Fruit fly (Drosophila melanogaster): ENCODE results near the gene CG43349.

CG43349 gene

DNA sequence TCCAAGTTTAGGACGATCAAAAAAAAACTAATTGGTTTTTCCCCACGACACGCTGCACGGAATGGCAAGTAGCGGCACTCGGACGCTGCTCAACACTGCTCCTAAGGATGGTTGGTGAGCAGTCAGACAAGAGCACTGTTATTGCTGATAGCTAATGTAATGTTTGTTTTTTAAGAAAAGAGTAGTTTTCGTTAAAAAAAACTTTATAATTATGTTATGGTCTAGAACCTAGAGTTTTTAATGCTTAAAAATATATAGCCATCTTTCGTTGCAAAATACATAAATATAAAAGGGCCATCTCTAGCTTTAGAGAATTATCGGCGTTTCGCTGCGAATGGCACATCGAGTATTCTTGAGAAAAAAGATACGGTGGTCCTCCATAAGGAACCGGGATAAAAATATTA lies 27.3 kb upstream of the CG43349 start, which contains the start of the genes Charon and CG4887 (continued):
- TF ChIP-seq CG4404 (GFP tag; IDR thresholded peaks at IDR 0.05), result peak; percentile 82
- TF ChIP-seq Rfx (GFP tag; IDR thresholded peaks at IDR 0.05), result peak; percentile 91
- peak; percentile 83 for TF ChIP-seq CG1602 (GFP tag; optimal IDR thresholded peaks at IDR 0.05)
- TF ChIP-seq sc (optimal IDR thresholded peaks at IDR 0.05), result no peak
- TF ChIP-seq sc (GFP tag; optimal IDR thresholded peaks at IDR 0.05), result no peak
- TF ChIP-seq CG4730 (GFP tag; IDR thresholded peaks at IDR 0.05), result peak; percentile 64
- peak; percentile 55 for TF ChIP-seq luna (GFP tag; optimal IDR thresholded peaks at IDR 0.05)
- TF ChIP-seq CG6765 (GFP tag; optimal IDR thresholded peaks at IDR 0.05), result peak; percentile 75
- peak; percentile 80 for TF ChIP-seq CG13287 (GFP tag; IDR thresholded peaks at IDR 0.05; ENCODE audit: partially characterized antibody)
- no peak for TF ChIP-seq sr (GFP tag; IDR thresholded peaks at IDR 0.05)
- TF ChIP-seq TFAM (GFP tag; optimal IDR thresholded peaks at IDR 0.05), result peak; percentile 8
- TF ChIP-seq CG7745 (tag; optimal IDR thresholded peaks at IDR 0.05), result no peak
- TF ChIP-seq br (optimal IDR thresholded peaks at IDR 0.05), result no peak
- TF ChIP-seq CG16815 (GFP tag; optimal IDR thresholded peaks at IDR 0.05), result peak; percentile 61
- TF ChIP-seq bab2 (GFP tag; optimal IDR thresholded peaks at IDR 0.05), result peak; percentile 89
- TF ChIP-seq dan (GFP tag; IDR thresholded peaks at IDR 0.05), result no peak
- TF ChIP-seq CG8089 (GFP tag; optimal IDR thresholded peaks at IDR 0.05), result peak; percentile 79
- no peak for TF ChIP-seq yki (optimal IDR thresholded peaks at IDR 0.05)
- peak; percentile 66 for TF ChIP-seq rib (GFP tag; IDR thresholded peaks at IDR 0.05)
- TF ChIP-seq CG12155 (GFP tag; optimal IDR thresholded peaks at IDR 0.05), result peak; percentile 86
- TF ChIP-seq CG13775 (GFP tag; optimal IDR thresholded peaks at IDR 0.05), result peak; percentile 88
- peak; percentile 98 for TF ChIP-seq Ets65A (GFP tag)
- TF ChIP-seq Opbp (GFP tag; IDR thresholded peaks at IDR 0.05; ENCODE audit: partially characterized antibody), result 0 out of 3 replicates have a peak, but pooled peaks have one; percentile 51
- TF ChIP-seq CG12942 (GFP tag; optimal IDR thresholded peaks at IDR 0.05), result peak; percentile 71
- peak; percentile 71 for TF ChIP-seq CG9876 (GFP tag; optimal IDR thresholded peaks at IDR 0.05)
- TF ChIP-seq CG14441 (GFP tag; IDR thresholded peaks at IDR 0.05), result peak; percentile 78
- TF ChIP-seq CG12236 (GFP tag; optimal IDR thresholded peaks at IDR 0.05), result peak; percentile 40
- TF ChIP-seq Dp (GFP tag; optimal IDR thresholded peaks at IDR 0.05), result peak; percentile 33
- peak; percentile 65; the same call in 1 of the 2 replicates for TF ChIP-seq Taf1 (GFP tag; IDR thresholded peaks at IDR 0.05)
- TF ChIP-seq dmrt11E (tag; optimal IDR thresholded peaks at IDR 0.05), result peak; percentile 70
- TF ChIP-seq unpg (GFP tag; optimal IDR thresholded peaks at IDR 0.05), result no peak
- peak; percentile 37 for TF ChIP-seq Hand (GFP tag; optimal IDR thresholded peaks at IDR 0.05)
- no peak for TF ChIP-seq CTCF (GFP tag; optimal IDR thresholded peaks at IDR 0.05)
- TF ChIP-seq wor (GFP tag; IDR thresholded peaks at IDR 0.05), result peak; percentile 57; the same call in 1 of the 2 replicates
- peak; percentile 57 for TF ChIP-seq CG31388 (GFP tag; optimal IDR thresholded peaks at IDR 0.05)
- TF ChIP-seq CG34376 (GFP tag; optimal IDR thresholded peaks at IDR 0.05), result peak; percentile 71
- peak; percentile 5 for TF ChIP-seq CG9797 (GFP tag; optimal IDR thresholded peaks at IDR 0.05)
- no peak for TF ChIP-seq usp (GFP tag; optimal IDR thresholded peaks at IDR 0.05)
- peak; percentile 85 for TF ChIP-seq NfI (GFP tag; optimal IDR thresholded peaks at IDR 0.05)
- TF ChIP-seq CG7556 (GFP tag; optimal IDR thresholded peaks at IDR 0.05), result no peak
- peak; percentile 77 for TF ChIP-seq zfh1 (GFP tag; IDR thresholded peaks at IDR 0.05)
- no peak for TF ChIP-seq btn (GFP tag; optimal IDR thresholded peaks at IDR 0.05)
- TF ChIP-seq CG30431 (GFP tag; optimal IDR thresholded peaks at IDR 0.05), result peak; percentile 57
- TF ChIP-seq CG3407 (GFP tag; optimal IDR thresholded peaks at IDR 0.05), result no peak
- TF ChIP-seq HmgZ (tag; optimal IDR thresholded peaks at IDR 0.05), result peak; percentile 89
- peak; percentile 82 for TF ChIP-seq Scr (GFP tag; IDR thresholded peaks at IDR 0.05; ENCODE audit: partially characterized antibody)
- TF ChIP-seq D (optimal IDR thresholded peaks at IDR 0.05), result no peak
- TF ChIP-seq D (GFP tag; optimal IDR thresholded peaks at IDR 0.05), result no peak
- TF ChIP-seq ranshi (GFP tag; IDR thresholded peaks at IDR 0.05), result peak; percentile 80; the same call in 1 of the 2 replicates
- peak; percentile 67 for TF ChIP-seq CG11398 (GFP tag; optimal IDR thresholded peaks at IDR 0.05)
- peak; percentile 62; the same call in 1 of the 2 replicates for TF ChIP-seq danr (GFP tag; IDR thresholded peaks at IDR 0.05)
- TF ChIP-seq sna (GFP tag; IDR thresholded peaks at IDR 0.05; ENCODE audit: partially characterized antibody), result peak; percentile 69
- peak; percentile 55; the same call in 1 of the 2 replicates for TF ChIP-seq CG31224 (GFP tag; IDR thresholded peaks at IDR 0.05)
- peak; percentile 54 for TF ChIP-seq kah (GFP tag; optimal IDR thresholded peaks at IDR 0.05)

Data from whole organism, embryonic.